Worm (Caenorhabditis elegans): ENCODE results near the gene gldi-10.

DNA sequence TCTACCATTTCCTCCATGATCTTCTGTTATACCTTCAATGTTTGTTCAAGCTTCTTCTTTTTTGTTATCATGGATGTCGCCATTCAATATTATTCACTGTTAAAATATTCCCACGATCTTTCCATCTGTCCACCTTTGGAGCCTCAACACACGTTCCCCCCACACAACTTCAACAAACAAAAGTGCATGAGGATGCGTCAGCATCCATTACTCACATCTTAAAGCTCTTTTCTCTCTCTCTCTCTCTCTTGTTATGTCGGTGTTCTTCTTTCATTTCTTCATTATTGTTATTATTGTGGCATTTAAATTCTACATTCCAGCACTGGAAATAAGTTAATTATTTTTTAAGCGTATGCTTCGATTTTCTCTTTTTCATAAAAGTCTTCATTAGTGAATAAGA, 15.0 kb downstream of the gldi-10 start:
- no peak for TF ChIP-seq bed-3 (GFP tag; optimal IDR thresholded peaks at IDR 0.05)
- no peak for TF ChIP-seq elt-1 (tag; optimal IDR thresholded peaks at IDR 0.05; ENCODE audit: borderline replicate concordance, insufficient read depth)
- TF ChIP-seq unc-62 (GFP tag; optimal IDR thresholded peaks at IDR 0.05): no peak
- no peak for TF ChIP-seq lsy-2 (tag; optimal IDR thresholded peaks at IDR 0.05)
- no peak for TF ChIP-seq blmp-1 (tag; optimal IDR thresholded peaks at IDR 0.05)
- no peak for TF ChIP-seq lin-32 (GFP tag; optimal IDR thresholded peaks at IDR 0.05)
- no peak for TF ChIP-seq ham-2 (GFP tag; optimal IDR thresholded peaks at IDR 0.05)
- no peak for TF ChIP-seq ztf-11 (tag; optimal IDR thresholded peaks at IDR 0.05)
- no peak for TF ChIP-seq unc-120 (tag; optimal IDR thresholded peaks at IDR 0.05; ENCODE audit: poor library complexity, severe bottlenecking)
- TF ChIP-seq mls-2 (tag; optimal IDR thresholded peaks at IDR 0.05): no peak
- no peak for TF ChIP-seq pha-4 (tag; optimal IDR thresholded peaks at IDR 0.05)
- no peak for TF ChIP-seq unc-39 (tag; optimal IDR thresholded peaks at IDR 0.05)
- TF ChIP-seq nhr-237 (tag; optimal IDR thresholded peaks at IDR 0.05): no peak
